Worm (Caenorhabditis elegans) whole organism, L4 larva: ENCODE results near the gene ttr-12.
"Not testable (repeated sequence)": the region's sequence is repeated elsewhere in the genome, so short reads cannot be mapped to it uniquely, and the experiment has no call there.

Source experiments
- D1046.2 ChIP-seq: fragments of 200-800 bp; sonication (Bioruptor generic); IDR thresholded peaks from 2 replicates; pipeline ENCODE4 v1.3.6; 2022; ENCODE audit warnings: missing genetic modification characterization, missing compliant biosample characterization
- F26F4.8 ChIP-seq: fragments of 200-800 bp; sonication (Bioruptor generic); conservative IDR thresholded peaks from 2 replicates; pipeline ENCODE4 v1.3.6; 2022; ENCODE audit warnings: missing genetic modification characterization, missing compliant biosample characterization
- R02D3.7 ChIP-seq: fragments of 150-350 bp; sonication (generic microtip); optimal IDR thresholded peaks from 3 replicates; lab custom pipeline; 2014; ENCODE audit warnings: missing biosample characterization, missing genetic modification characterization
- Y105C5A.15 ChIP-seq: fragments of 200-800 bp; sonication (Bioruptor generic); IDR thresholded peaks from 2 replicates; pipeline ENCODE4 v1.3.6; 2022; ENCODE audit warnings: missing genetic modification characterization, missing compliant biosample characterization
- Y75B8A.6 ChIP-seq: fragments of 200-800 bp; sonication (Bioruptor generic); IDR thresholded peaks from 2 replicates; pipeline ENCODE4 v1.3.6; 2022; ENCODE audit warnings: missing genetic modification reagents, missing genetic modification characterization, missing compliant biosample characterization
- aha-1 ChIP-seq: fragments of 150-350 bp; peaks from one replicate; lab custom pipeline; 2014; ENCODE audit warnings: missing biosample characterization, missing genetic modification characterization
- ceh-44 ChIP-seq: fragments of 200-800 bp; sonication (Bioruptor generic); IDR thresholded peaks from 2 replicates; pipeline ENCODE4 v1.3.6; 2022; ENCODE audit warnings: missing genetic modification reagents, missing genetic modification characterization, missing compliant biosample characterization
- ctbp-1 ChIP-seq: fragments of 200-800 bp; sonication (Bioruptor generic); IDR thresholded peaks from 2 replicates; pipeline ENCODE4 v1.3.6; 2022; ENCODE audit warnings: missing genetic modification reagents, missing genetic modification characterization, missing compliant biosample characterization
- daf-12 ChIP-seq: fragments of 150-350 bp; optimal IDR thresholded peaks from 2 replicates; lab custom pipeline; 2014; ENCODE audit warnings: missing biosample characterization, missing genetic modification reagents, missing genetic modification characterization
- daf-16 ChIP-seq, 3 experiments: sonication (generic microtip); optimal IDR thresholded peaks; 2 replicates each; lab custom pipeline; 2016 to 2017; ENCODE audit warnings: missing genetic modification characterization in 3 of 3, missing genetic modification reagents in 3 of 3, mild to moderate bottlenecking in 2 of 3, missing compliant biosample characterization in 2 of 3, missing biosample characterization in 1 of 3, moderate library complexity in 1 of 3
- dmd-8 ChIP-seq: fragments of 200-800 bp; sonication (Bioruptor generic); IDR thresholded peaks from 2 replicates; pipeline ENCODE4 v1.3.6; 2022; ENCODE audit warnings: missing genetic modification characterization, missing compliant biosample characterization
- dpl-1 ChIP-seq: fragments of 150-350 bp; optimal IDR thresholded peaks from 2 replicates; lab custom pipeline; 2014; ENCODE audit warnings: missing biosample characterization, missing genetic modification reagents, missing genetic modification characterization
- egl-27 ChIP-seq: sonication (generic microtip); optimal IDR thresholded peaks from 3 replicates; lab custom pipeline; 2017; ENCODE audit warnings: missing biosample characterization, missing genetic modification reagents, missing genetic modification characterization
- egl-43 ChIP-seq: fragments of 200-800 bp; sonication (Bioruptor generic); IDR thresholded peaks from 2 replicates; pipeline ENCODE4 v1.3.6; 2022; ENCODE audit warnings: missing genetic modification reagents, missing genetic modification characterization, missing compliant biosample characterization
- gei-8 ChIP-seq: fragments of 200-800 bp; sonication (Bioruptor generic); optimal IDR thresholded peaks from 2 replicates; lab custom pipeline; 2018; ENCODE audit warnings: mild to moderate bottlenecking, missing genetic modification characterization, missing compliant biosample characterization
- hlh-11 ChIP-seq: fragments of 200-800 bp; sonication (Bioruptor generic); optimal IDR thresholded peaks from 2 replicates; lab custom pipeline; 2018; ENCODE audit warnings: mild to moderate bottlenecking, missing genetic modification characterization, missing compliant biosample characterization
- lim-7 ChIP-seq: fragments of 200-800 bp; sonication (Bioruptor generic); IDR thresholded peaks from 2 replicates; pipeline ENCODE4 v1.3.6; 2022; ENCODE audit warnings: missing genetic modification characterization, missing compliant biosample characterization
- lin-29 ChIP-seq: fragments of 200-800 bp; sonication (Bioruptor generic); IDR thresholded peaks from 2 replicates; pipeline ENCODE4 v1.3.6; 2022; ENCODE audit warnings: missing genetic modification reagents, missing genetic modification characterization, missing compliant biosample characterization
- lin-39 ChIP-seq: fragments of 150-350 bp; optimal IDR thresholded peaks from 2 replicates; lab custom pipeline; 2014; ENCODE audit warnings: missing biosample characterization, missing genetic modification reagents, missing genetic modification characterization
- lsy-2 ChIP-seq, 2 experiments: fragments of 150-350 bp in 1 of 2; sonication (generic microtip) in 1 of 2; optimal IDR thresholded peaks; 2 replicates each; lab custom pipeline; 2014 to 2017; ENCODE audit warnings: missing biosample characterization in 2 of 2, missing genetic modification characterization in 2 of 2
- madf-9 ChIP-seq: fragments of 200-800 bp; sonication (Bioruptor generic); conservative IDR thresholded peaks from 2 replicates; pipeline ENCODE4 v1.3.6; 2022; ENCODE audit warnings: missing genetic modification reagents, missing genetic modification characterization, missing compliant biosample characterization
- mes-2 ChIP-seq: sonication (generic microtip); optimal IDR thresholded peaks from 2 replicates; lab custom pipeline; 2016; ENCODE audit warnings: missing genotype, mild to moderate bottlenecking, missing genetic modification characterization, missing compliant biosample characterization; ENCODE audit not compliant: poor library complexity, severe bottlenecking
- mxl-2 ChIP-seq: fragments of 200-800 bp; sonication (Bioruptor generic); conservative IDR thresholded peaks from 2 replicates; pipeline ENCODE4 v1.3.6; 2022; ENCODE audit warnings: missing genetic modification reagents, missing genetic modification characterization, missing compliant biosample characterization
- mxl-3 ChIP-seq: fragments of 200-800 bp; sonication (Bioruptor generic); optimal IDR thresholded peaks from 2 replicates; lab custom pipeline; 2018; ENCODE audit warnings: mild to moderate bottlenecking, missing genetic modification characterization, missing compliant biosample characterization
- nhr-11 ChIP-seq: fragments of 150-350 bp; optimal IDR thresholded peaks from 2 replicates; lab custom pipeline; 2014; ENCODE audit warnings: missing biosample characterization, missing genetic modification characterization
- nhr-25 ChIP-seq: sonication (generic microtip); optimal IDR thresholded peaks from 2 replicates; lab custom pipeline; 2017; ENCODE audit warnings: missing genetic modification characterization, mild to moderate bottlenecking, missing compliant biosample characterization, antibody characterized with exemption, moderate library complexity, borderline replicate concordance; ENCODE audit not compliant: insufficient read depth
- nhr-28 ChIP-seq: fragments of 150-350 bp; optimal IDR thresholded peaks from 2 replicates; lab custom pipeline; 2014; ENCODE audit warnings: missing biosample characterization, missing genetic modification characterization
- nhr-6 ChIP-seq: fragments of 150-350 bp; optimal IDR thresholded peaks from 2 replicates; lab custom pipeline; 2014; ENCODE audit warnings: missing biosample characterization, missing genetic modification characterization
- saeg-2 ChIP-seq: fragments of 200-800 bp; sonication (Bioruptor generic); IDR thresholded peaks from 2 replicates; pipeline ENCODE4 v1.3.6; 2022; ENCODE audit warnings: missing genetic modification reagents, missing genetic modification characterization, missing compliant biosample characterization
- set-16 ChIP-seq: fragments of 200-800 bp; sonication (Bioruptor generic); IDR thresholded peaks from 2 replicates; pipeline ENCODE4 v1.3.6; 2022; ENCODE audit warnings: missing genetic modification reagents, missing genetic modification characterization, missing compliant biosample characterization
- snpc-1.2 ChIP-seq: fragments of 200-800 bp; sonication (Bioruptor generic); IDR thresholded peaks from 2 replicates; pipeline ENCODE4 v1.3.6; 2022; ENCODE audit warnings: missing genetic modification reagents, missing genetic modification characterization, missing compliant biosample characterization
- tag-97 ChIP-seq: fragments of 200-800 bp; sonication (Bioruptor generic); IDR thresholded peaks from 2 replicates; pipeline ENCODE4 v1.3.6; 2022; ENCODE audit warnings: missing genetic modification characterization, missing compliant biosample characterization
- unc-130 ChIP-seq: sonication (generic microtip); optimal IDR thresholded peaks from 2 replicates; lab custom pipeline; 2016; ENCODE audit warnings: missing genetic modification reagents, missing genetic modification characterization, missing compliant biosample characterization
- zfp-2 ChIP-seq: sonication (generic microtip); optimal IDR thresholded peaks from 2 replicates; lab custom pipeline; 2016; ENCODE audit warnings: mild to moderate bottlenecking, missing genetic modification characterization, missing compliant biosample characterization
- zip-2 ChIP-seq: fragments of 150-350 bp; optimal IDR thresholded peaks from 2 replicates; lab custom pipeline; 2014; ENCODE audit warnings: missing biosample characterization, missing genetic modification characterization

The ttr-12 gene

ce11 chrV:20573392-20573791 is 35.2 kb downstream of the ttr-12 start, which contains the start of gene F26F2.5:
TSS of gene F26F2.5 (plus strand) at chrV:20573692.
- TF ChIP-seq nhr-28 (tag; lab: Kevin White, UChicago) (no peak), mes-2 (no peak), dmd-8 (GFP tag; lab: Robert Waterston, UW) (no peak), gei-8 (no peak), D1046.2 (GFP tag; lab: Robert Waterston, UW) (no peak), Y75B8A.6 (GFP tag; lab: Robert Waterston, UW) (no peak), F26F4.8 (GFP tag; lab: Robert Waterston, UW) (no peak), lin-39 (tag; lab: Kevin White, UChicago) (no peak), nhr-6 (tag; lab: Kevin White, UChicago) (no peak), dpl-1 (GFP tag; lab: Kevin White, UChicago) (no peak), lin-29 (no peak), daf-16 (GFP tag; optimal IDR thresholded peaks at IDR 0.05; lab: Kevin White, UChicago) (no peak), daf-16 (tag; optimal IDR thresholded peaks at IDR 0.05; lab: Kevin White, UChicago) (no peak), madf-9 (no peak)

ce11 chrV:20568995-20569394 is 39.6 kb downstream of the ttr-12 start, which contains the start of gene F26F2.4:
TSS of gene F26F2.4 (plus strand) at chrV:20569295.
- not testable (repeated sequence) for TF ChIP-seq lsy-2 (tag; optimal IDR thresholded peaks at IDR 0.05; lab: Kevin White, UChicago); zip-2; unc-130

- TF ChIP-seq gei-8 (no peak), egl-43 (GFP tag; lab: Robert Waterston, UW) (no peak), lsy-2 (tag; optimal IDR thresholded peaks at IDR 0.05; lab: Kevin White, UChicago) (no peak), nhr-25 (no peak), aha-1 (tag; lab: Kevin White, UChicago) (no peak), Y105C5A.15 (GFP tag; lab: Robert Waterston, UW) (no peak), daf-12 (tag; lab: Kevin White, UChicago) (no peak), lim-7 (no peak), R02D3.7 (tag; lab: Kevin White, UChicago) (no peak), ceh-44 (GFP tag; lab: Robert Waterston, UW) (no peak), saeg-2 (no peak), snpc-1.2 (no peak), egl-27 (tag; lab: Kevin White, UChicago) (no peak), zip-2 (no peak), zfp-2 (tag; lab: Kevin White, UChicago) (no peak), mxl-3 (GFP tag; lab: Kevin White, UChicago) (no peak)
Measured at ce11 chrV:20566454-20566853, 42.1 kb downstream of the ttr-12 start, which contains the start of gene F26F2.3. TSS of gene F26F2.3 (minus strand) at chrV:20566554.

- not testable (repeated sequence) for TF ChIP-seq ctbp-1, mxl-2, set-16 (GFP tag; lab: Robert Waterston, UW)
Measured at ce11 chrV:20564054-20564453, 44.5 kb downstream of the ttr-12 start, which contains the start of gene F26F2.13. TSS of gene F26F2.13 (plus strand) at chrV:20564354.

ce11 chrV:20561795-20562194 is 46.8 kb downstream of the ttr-12 start, which contains the start of gene F26F2.1:
TSS of gene F26F2.1 (minus strand) at chrV:20561895.
- TF ChIP-seq hlh-11 (tag; lab: Kevin White, UChicago): no peak
- no peak for TF ChIP-seq tag-97
- no peak for TF ChIP-seq gei-8
- no peak for TF ChIP-seq nhr-11 (tag; lab: Kevin White, UChicago)
- no peak for TF ChIP-seq Y75B8A.6 (GFP tag; lab: Robert Waterston, UW)
